Fruit fly (Drosophila melanogaster) whole organism, prepupa: ENCODE measurements around the gene CG11999.

Experiments used
- CG1621 ChIP-seq: fragments of 200-800 bp; sonication (Bioruptor generic); optimal IDR thresholded peaks from 3 replicates; lab custom pipeline; 2018; ENCODE audit warnings: missing biosample characterization, mild to moderate bottlenecking, missing genetic modification characterization
- CG16779 ChIP-seq: fragments of 200-800 bp; sonication (Bioruptor generic); optimal IDR thresholded peaks from 3 replicates; lab custom pipeline; 2017; ENCODE audit warnings: missing biosample characterization, mild to moderate bottlenecking, missing genetic modification characterization
- CG6276 ChIP-seq: fragments of 200-800 bp; sonication (Bioruptor generic); optimal IDR thresholded peaks from 2 replicates; lab custom pipeline; 2017; ENCODE audit warnings: missing biosample characterization, mild to moderate bottlenecking, missing genetic modification characterization
- Ets21C ChIP-seq: fragments of 200-800 bp; sonication (Bioruptor generic); optimal IDR thresholded peaks from 3 replicates; lab custom pipeline; 2016; ENCODE audit warnings: missing biosample characterization, missing genetic modification characterization
- Ets96B ChIP-seq: fragments of 200-800 bp; optimal IDR thresholded peaks from 2 replicates; lab custom pipeline; 2019; ENCODE audit warnings: missing biosample characterization, mild to moderate bottlenecking, missing genetic modification characterization, moderate library complexity
- Hr38 ChIP-seq: sonication (Bioruptor generic); optimal IDR thresholded peaks from 2 replicates; lab custom pipeline; 2016; ENCODE audit warnings: missing biosample characterization, missing genetic modification characterization
- Hr4 ChIP-seq: fragments of 200-800 bp; sonication (Bioruptor generic); optimal IDR thresholded peaks from 3 replicates; lab custom pipeline; 2016; ENCODE audit warnings: missing biosample characterization, missing genetic modification characterization
- Smox ChIP-seq: fragments of 200-800 bp; sonication (Bioruptor generic); optimal IDR thresholded peaks from 3 replicates; lab custom pipeline; 2016; ENCODE audit warnings: missing biosample characterization, missing genetic modification characterization
- Sox14 ChIP-seq: fragments of 200-800 bp; sonication (Bioruptor generic); optimal IDR thresholded peaks from 3 replicates; lab custom pipeline; 2016; ENCODE audit warnings: missing biosample characterization, missing genetic modification characterization
- acj6 ChIP-seq: fragments of 200-800 bp; sonication (Bioruptor generic); optimal IDR thresholded peaks from 3 replicates; lab custom pipeline; 2016; ENCODE audit warnings: missing biosample characterization, missing genetic modification characterization
- dac ChIP-seq: fragments of 200-800 bp; sonication (Bioruptor generic); optimal IDR thresholded peaks from 2 replicates; lab custom pipeline; 2017; ENCODE audit warnings: missing biosample characterization, mild to moderate bottlenecking, missing genetic modification characterization
- fd59A ChIP-seq: fragments of 200-800 bp; sonication (Bioruptor generic); optimal IDR thresholded peaks from 2 replicates; lab custom pipeline; 2017; ENCODE audit warnings: missing biosample characterization, mild to moderate bottlenecking, missing genetic modification characterization, missing genetic modification reagents
- net ChIP-seq: fragments of 200-800 bp; sonication (Bioruptor generic); optimal IDR thresholded peaks from 3 replicates; lab custom pipeline; 2016; ENCODE audit warnings: missing biosample characterization, missing genetic modification characterization

dm6 chr3R:5361681-5362319 lies 7.3 kb upstream of the CG11999 start:
- peak; percentile 92 for TF ChIP-seq net (GFP tag; lab: Kevin White, UChicago)
- TF ChIP-seq CG16779 (tag; lab: Kevin White, UChicago): no peak
- peak; percentile 92 for TF ChIP-seq acj6 (GFP tag; lab: Kevin White, UChicago)
- peak; percentile 93 for TF ChIP-seq Ets96B
- peak; percentile 85 for TF ChIP-seq Ets21C (GFP tag; lab: Kevin White, UChicago)
- peak; percentile 81 for TF ChIP-seq dac (GFP tag; lab: Kevin White, UChicago)
- TF ChIP-seq CG1621 (tag; lab: Kevin White, UChicago): peak; percentile 86
- no peak for TF ChIP-seq CG6276 (GFP tag; lab: Kevin White, UChicago)
- peak; percentile 96 for TF ChIP-seq Hr4
- TF ChIP-seq Smox (GFP tag; lab: Kevin White, UChicago): peak; percentile 88
- peak; percentile 85 for TF ChIP-seq fd59A (GFP tag; lab: Kevin White, UChicago)
- TF ChIP-seq Hr38 (GFP tag; lab: Kevin White, UChicago): peak; percentile 56
- peak; percentile 95 for TF ChIP-seq Sox14
